Fruit fly (Drosophila melanogaster) whole organism: ENCODE results near the gene Pvf3.

Source experiments
- Dll ChIP-seq: fragments of >200 bp; optimal IDR thresholded peaks from 2 replicates; lab custom pipeline; 2017
- EcR ChIP-seq, 2 experiments: fragments of >200 bp; optimal IDR thresholded peaks; 2 replicates each; lab custom pipeline; 2017; ENCODE audit warnings: missing biosample characterization in 2 of 2, missing genetic modification characterization in 2 of 2, missing genetic modification reagents in 2 of 2
- pan ChIP-seq: fragments of >200 bp; optimal IDR thresholded peaks from 2 replicates; lab custom pipeline; 2017
- psq ChIP-seq: fragments of >200 bp; optimal IDR thresholded peaks from 2 replicates; lab custom pipeline; 2017
- usp ChIP-seq: fragments of >200 bp; optimal IDR thresholded peaks from 2 replicates; lab custom pipeline; 2017; ENCODE audit warnings: missing biosample characterization, missing genetic modification characterization, mixed read lengths

DNA sequence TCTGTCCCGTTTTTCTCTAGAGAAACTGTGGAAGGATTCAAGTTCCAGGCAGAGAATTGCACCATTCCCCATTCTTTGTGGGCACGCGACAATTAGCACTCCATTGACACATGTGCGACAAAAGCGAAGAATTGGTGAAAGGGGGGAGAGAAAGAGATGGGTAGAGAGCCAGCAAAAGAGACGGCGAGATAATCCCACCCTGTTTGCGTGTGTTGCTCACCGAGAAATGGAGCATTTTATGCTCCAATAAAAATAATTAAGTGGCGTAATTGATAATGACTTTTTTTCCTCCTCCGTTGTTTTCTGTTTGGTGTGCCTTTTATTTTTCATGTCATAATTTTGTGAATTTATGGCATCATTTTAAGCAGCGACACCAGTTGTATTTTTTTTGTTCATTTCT lies 36.4 kb downstream of the Pvf3 start:
- TF ChIP-seq psq (lab: Kevin White, UChicago) (no peak), usp (GFP tag; lab: Kevin White, UChicago) (no peak), EcR (GFP tag; optimal IDR thresholded peaks at IDR 0.05; lab: Kevin White, UChicago) (no peak), pan (lab: Kevin White, UChicago) (no peak), Dll (no peak)
